Worm (Caenorhabditis elegans) whole organism, young adult: ENCODE measurements around the gene sipa-1.
A peak's percentile ranks its signal among the peaks of the same experiment; 100 is the strongest.

Experiments
- B0019.2 ChIP-seq: fragments of 200-800 bp; sonication (Bioruptor generic); conservative IDR thresholded peaks from 2 replicates; pipeline ENCODE4 v1.3.6; 2022; ENCODE audit warnings: missing genetic modification reagents, missing genetic modification characterization, missing compliant biosample characterization
- D2030.7 ChIP-seq: fragments of 200-800 bp; sonication (Bioruptor generic); IDR thresholded peaks from 2 replicates; pipeline ENCODE4 v1.3.6; 2022; ENCODE audit warnings: missing genetic modification reagents, missing genetic modification characterization, missing compliant biosample characterization
- F33H1.4 ChIP-seq: fragments of 200-800 bp; sonication (Bioruptor generic); IDR thresholded peaks from 2 replicates; pipeline ENCODE4 v1.3.6; 2022; ENCODE audit warnings: missing genetic modification reagents, missing genetic modification characterization, missing compliant biosample characterization
- F39B2.1 ChIP-seq: fragments of 200-800 bp; sonication (Bioruptor generic); IDR thresholded peaks from 2 replicates; pipeline ENCODE4 v1.3.6; 2022; ENCODE audit warnings: missing genetic modification reagents, missing genetic modification characterization, missing compliant biosample characterization
- F55B11.4 ChIP-seq: sonication (generic microtip); optimal IDR thresholded peaks from 2 replicates; lab custom pipeline; 2016; ENCODE audit warnings: missing compliant biosample characterization, missing genetic modification characterization, borderline replicate concordance; ENCODE audit not compliant: insufficient read depth
- F57A8.1 ChIP-seq: fragments of 200-800 bp; sonication (Bioruptor generic); optimal IDR thresholded peaks from 2 replicates; lab custom pipeline; 2018; ENCODE audit warnings: mild to moderate bottlenecking, missing genetic modification characterization, moderate library complexity, missing compliant biosample characterization
- F57C9.4 ChIP-seq: sonication (generic microtip); optimal IDR thresholded peaks from 2 replicates; lab custom pipeline; 2017; ENCODE audit warnings: mild to moderate bottlenecking, missing genetic modification characterization, missing compliant biosample characterization
- K11D2.4 ChIP-seq: fragments of 200-800 bp; sonication (Bioruptor generic); IDR thresholded peaks from 2 replicates; pipeline ENCODE4 v1.3.6; 2022; ENCODE audit warnings: missing genetic modification reagents, missing genetic modification characterization, missing compliant biosample characterization
- T26A5.8 ChIP-seq: sonication (generic microtip); optimal IDR thresholded peaks from 2 replicates; lab custom pipeline; 2016; ENCODE audit warnings: missing genetic modification characterization, missing compliant biosample characterization
- Y53G8AR.9 ChIP-seq: fragments of 200-800 bp; sonication (Bioruptor generic); conservative IDR thresholded peaks from 2 replicates; pipeline ENCODE4 v1.3.6; 2022; ENCODE audit warnings: missing genetic modification reagents, missing genetic modification characterization, missing compliant biosample characterization
- Y67H2A.10 ChIP-seq: fragments of 200-800 bp; sonication (Bioruptor generic); conservative IDR thresholded peaks from 2 replicates; pipeline ENCODE4 v1.3.6; 2022; ENCODE audit warnings: missing genetic modification reagents, missing genetic modification characterization, missing compliant biosample characterization
- Y79H2A.3 ChIP-seq: fragments of 200-800 bp; sonication (Bioruptor generic); conservative IDR thresholded peaks from 2 replicates; pipeline ENCODE4 v1.3.6; 2022; ENCODE audit warnings: missing genetic modification reagents, missing genetic modification characterization, missing compliant biosample characterization
- Y95B8A.8 ChIP-seq: fragments of 200-800 bp; sonication (Bioruptor generic); IDR thresholded peaks from 2 replicates; pipeline ENCODE4 v1.3.6; 2022; ENCODE audit warnings: missing genetic modification reagents, missing genetic modification characterization, missing compliant biosample characterization
- aptf-2 ChIP-seq: fragments of 200-800 bp; sonication (Bioruptor generic); conservative IDR thresholded peaks from 2 replicates; pipeline ENCODE4 v1.3.6; 2022; ENCODE audit warnings: missing genetic modification reagents, missing genetic modification characterization, missing compliant biosample characterization
- attf-6 ChIP-seq: fragments of 200-800 bp; sonication (Bioruptor generic); IDR thresholded peaks from 2 replicates; pipeline ENCODE4 v1.3.6; 2022; ENCODE audit warnings: missing genetic modification reagents, missing genetic modification characterization, missing compliant biosample characterization
- bed-2 ChIP-seq: fragments of 200-800 bp; sonication (Bioruptor generic); IDR thresholded peaks from 2 replicates; pipeline ENCODE4 v1.3.6; 2022; ENCODE audit warnings: missing genetic modification reagents, missing genetic modification characterization, missing compliant biosample characterization
- cebp-2 ChIP-seq: fragments of 200-800 bp; sonication (Bioruptor generic); IDR thresholded peaks from 2 replicates; pipeline ENCODE4 v1.3.6; 2022; ENCODE audit warnings: missing genetic modification characterization, missing compliant biosample characterization
- ceh-40 ChIP-seq: fragments of 200-800 bp; sonication (Bioruptor generic); IDR thresholded peaks from 2 replicates; pipeline ENCODE4 v1.3.6; 2022; ENCODE audit warnings: missing genetic modification characterization, missing compliant biosample characterization
- die-1 ChIP-seq: sonication (generic microtip); optimal IDR thresholded peaks from 2 replicates; lab custom pipeline; 2016; ENCODE audit warnings: missing genotype, mild to moderate bottlenecking, missing genetic modification characterization, missing compliant biosample characterization
- egl-44 ChIP-seq: fragments of 200-800 bp; sonication (Bioruptor generic); IDR thresholded peaks from 2 replicates; pipeline ENCODE4 v1.3.6; 2022; ENCODE audit warnings: missing genetic modification reagents, missing genetic modification characterization, missing compliant biosample characterization
- ekl-4 ChIP-seq: fragments of 200-800 bp; sonication (Bioruptor generic); IDR thresholded peaks from 2 replicates; pipeline ENCODE4 v1.3.6; 2022; ENCODE audit warnings: missing genetic modification reagents, missing genetic modification characterization, missing compliant biosample characterization
- ets-4 ChIP-seq: fragments of 200-800 bp; sonication (Bioruptor generic); optimal IDR thresholded peaks from 2 replicates; lab custom pipeline; 2018; ENCODE audit warnings: mild to moderate bottlenecking, missing genetic modification characterization, missing compliant biosample characterization
- hlh-26 ChIP-seq: fragments of 200-800 bp; sonication (Bioruptor generic); conservative IDR thresholded peaks from 2 replicates; pipeline ENCODE4 v1.3.6; 2022; ENCODE audit warnings: missing genetic modification reagents, missing genetic modification characterization, missing compliant biosample characterization
- hmg-1.2 ChIP-seq: fragments of 200-800 bp; sonication (Bioruptor generic); IDR thresholded peaks from 2 replicates; pipeline ENCODE4 v1.3.6; 2022; ENCODE audit warnings: missing genetic modification reagents, missing genetic modification characterization, missing compliant biosample characterization
- let-607 ChIP-seq, 2 experiments: fragments of 200-800 bp in 1 of 2; sonication (Bioruptor generic) in 1 of 2; sonication (generic microtip) in 1 of 2; optimal IDR thresholded peaks; 2 replicates each; lab custom pipeline; 2016 to 2018; ENCODE audit warnings: mild to moderate bottlenecking in 2 of 2, missing compliant biosample characterization in 2 of 2, missing genetic modification characterization in 2 of 2, moderate library complexity in 2 of 2, missing genotype in 1 of 2
- lin-35 ChIP-seq, 3 experiments: fragments of 150-350 bp in 2 of 3; sonication (generic microtip) in 1 of 3; optimal IDR thresholded peaks; 2 replicates each; lab custom pipeline; 2014 to 2018; ENCODE audit warnings: missing biosample characterization in 3 of 3, missing genetic modification characterization in 3 of 3, missing genetic modification reagents in 3 of 3
- lin-40 ChIP-seq: sonication (generic microtip); optimal IDR thresholded peaks from 2 replicates; lab custom pipeline; 2016; ENCODE audit warnings: missing genetic modification characterization, mild to moderate bottlenecking, missing compliant biosample characterization, missing genotype, missing genetic modification reagents
- lin-54 ChIP-seq: fragments of 200-800 bp; sonication (Bioruptor generic); optimal IDR thresholded peaks from 2 replicates; lab custom pipeline; 2018; ENCODE audit warnings: mild to moderate bottlenecking, missing genetic modification characterization, missing compliant biosample characterization
- mcd-1 ChIP-seq: fragments of 200-800 bp; sonication (Bioruptor generic); IDR thresholded peaks from 2 replicates; pipeline ENCODE4 v1.3.6; 2022; ENCODE audit warnings: missing genetic modification reagents, missing genetic modification characterization, missing compliant biosample characterization
- mxl-1 ChIP-seq: sonication (generic microtip); optimal IDR thresholded peaks from 2 replicates; lab custom pipeline; 2016; ENCODE audit warnings: missing genetic modification characterization, missing compliant biosample characterization
- nfya-1 ChIP-seq: sonication (generic microtip); optimal IDR thresholded peaks from 2 replicates; lab custom pipeline; 2017; ENCODE audit warnings: antibody characterized with exemption, missing compliant biosample characterization, missing genetic modification characterization, borderline replicate concordance; ENCODE audit not compliant: insufficient read depth
- nhr-120 ChIP-seq: fragments of 200-800 bp; sonication (Bioruptor generic); IDR thresholded peaks from 2 replicates; pipeline ENCODE4 v1.3.6; 2022; ENCODE audit warnings: missing genetic modification characterization, missing compliant biosample characterization
- nhr-80 ChIP-seq: sonication (generic microtip); optimal IDR thresholded peaks from 2 replicates; lab custom pipeline; 2016; ENCODE audit warnings: missing genetic modification characterization, missing compliant biosample characterization
- nhr-90 ChIP-seq: sonication (generic microtip); optimal IDR thresholded peaks from 2 replicates; lab custom pipeline; 2016; ENCODE audit warnings: missing genotype, mild to moderate bottlenecking, missing genetic modification characterization, missing compliant biosample characterization
- tlf-1 ChIP-seq: fragments of 200-800 bp; sonication (Bioruptor generic); optimal IDR thresholded peaks from 2 replicates; lab custom pipeline; 2018; ENCODE audit warnings: mild to moderate bottlenecking, missing genetic modification characterization, missing compliant biosample characterization
- unc-130 ChIP-seq: sonication (generic microtip); optimal IDR thresholded peaks from 2 replicates; lab custom pipeline; 2016; ENCODE audit warnings: missing genetic modification reagents, missing genetic modification characterization, missing compliant biosample characterization
- xnd-1 ChIP-seq: sonication (generic microtip); optimal IDR thresholded peaks from 2 replicates; lab custom pipeline; 2016; ENCODE audit warnings: missing genotype, missing genetic modification reagents, missing genetic modification characterization, missing compliant biosample characterization
- zim-3 ChIP-seq: sonication (generic microtip); optimal IDR thresholded peaks from 2 replicates; lab custom pipeline; 2017; ENCODE audit warnings: mild to moderate bottlenecking, missing genetic modification characterization, moderate library complexity, missing compliant biosample characterization

sipa-1 gene

ce11 chrV:11676498-11676897 lies 39.4 kb upstream of the sipa-1 start:
- no peak for TF ChIP-seq egl-44 (GFP tag; lab: Robert Waterston, UW)
- no peak for TF ChIP-seq mxl-1 (tag; lab: Kevin White, UChicago)
- TF ChIP-seq nhr-120 (GFP tag; lab: Robert Waterston, UW), result no peak
- TF ChIP-seq nhr-80 (tag; lab: Kevin White, UChicago), result no peak
- no peak for TF ChIP-seq Y95B8A.8 (GFP tag; lab: Robert Waterston, UW)
- TF ChIP-seq mcd-1 (GFP tag; lab: Robert Waterston, UW), result no peak
- peak; percentile 20 for TF ChIP-seq lin-40
- no peak for TF ChIP-seq F55B11.4 (tag; lab: Kevin White, UChicago)

- no peak for TF ChIP-seq unc-130 (GFP tag; lab: Kevin White, UChicago)
- TF ChIP-seq cebp-2 (GFP tag; lab: Robert Waterston, UW), result no peak
- no peak for TF ChIP-seq F39B2.1
- TF ChIP-seq mxl-1 (tag; lab: Kevin White, UChicago), result no peak
- no peak for TF ChIP-seq zim-3
- TF ChIP-seq T26A5.8 (tag; lab: Kevin White, UChicago), result no peak
- no peak for TF ChIP-seq tlf-1 (GFP tag; lab: Kevin White, UChicago)
Measured at ce11 chrV:11675638-11676037, 38.5 kb upstream of the sipa-1 start, which contains the start of gene ape-1. Gene ape-1, plus strand, starts transcription at chrV:11675938.

ce11 chrV:11674594-11675579 lies 37.8 kb upstream of the sipa-1 start:
- TF ChIP-seq Y67H2A.10 (GFP tag; lab: Robert Waterston, UW) (no peak), F33H1.4 (GFP tag; lab: Robert Waterston, UW) (no peak), nhr-80 (tag; lab: Kevin White, UChicago) (peak; percentile 7), nfya-1 (tag; lab: Kevin White, UChicago) (no peak), lin-54 (GFP tag; lab: Kevin White, UChicago) (no peak), hlh-26 (GFP tag; lab: Robert Waterston, UW) (no peak), nhr-90 (tag; lab: Kevin White, UChicago) (no peak)

ce11 chrV:11673746-11674365 lies 36.8 kb upstream of the sipa-1 start:
- TF ChIP-seq K11D2.4 (GFP tag; lab: Robert Waterston, UW) (no peak), xnd-1 (tag; lab: Kevin White, UChicago) (no peak), nfya-1 (tag; lab: Kevin White, UChicago) (no peak), bed-2 (no peak), hmg-1.2 (GFP tag; lab: Robert Waterston, UW) (peak; percentile 90)

- no peak for TF ChIP-seq egl-44 (GFP tag; lab: Robert Waterston, UW)
- TF ChIP-seq attf-6 (GFP tag; lab: Robert Waterston, UW), result no peak
- TF ChIP-seq let-607 (tag; optimal IDR thresholded peaks at IDR 0.05; lab: Kevin White, UChicago), result no peak
- no peak for TF ChIP-seq B0019.2 (GFP tag; lab: Robert Waterston, UW)
- TF ChIP-seq aptf-2, result no peak
- TF ChIP-seq die-1 (tag; lab: Kevin White, UChicago), result no peak
- no peak for TF ChIP-seq zim-3
- no peak for TF ChIP-seq lin-54 (GFP tag; lab: Kevin White, UChicago)
- TF ChIP-seq lin-35 (GFP tag; optimal IDR thresholded peaks at IDR 0.05; lab: Kevin White, UChicago), result no peak
- no peak for TF ChIP-seq ceh-40 (GFP tag; lab: Robert Waterston, UW)
- TF ChIP-seq Y79H2A.3 (GFP tag; lab: Robert Waterston, UW), result no peak
- no peak for TF ChIP-seq ekl-4
- TF ChIP-seq Y53G8AR.9 (GFP tag; lab: Robert Waterston, UW), result no peak
- TF ChIP-seq F33H1.4 (GFP tag; lab: Robert Waterston, UW), result no peak
- no peak for TF ChIP-seq F57C9.4
- TF ChIP-seq ets-4 (GFP tag; lab: Kevin White, UChicago), result no peak
- no peak for TF ChIP-seq F57A8.1 (GFP tag; lab: Kevin White, UChicago)
- no peak for TF ChIP-seq D2030.7 (GFP tag; lab: Robert Waterston, UW)
Measured at ce11 chrV:11672497-11672896, 35.4 kb upstream of the sipa-1 start, which contains the start of gene lgc-44. Gene lgc-44, minus strand, starts transcription at chrV:11672597.
